Fruit fly (Drosophila melanogaster): ENCODE data around the gene CG11655.

Gene CG11655

dm6 chrX:15497440-15498271 is 44.4 kb downstream of the CG11655 start (continued):
- TF ChIP-seq CG6276 (GFP tag; optimal IDR thresholded peaks at IDR 0.05) (no peak), pdm3 (GFP tag; optimal IDR thresholded peaks at IDR 0.05) (no peak), net (GFP tag; optimal IDR thresholded peaks at IDR 0.05) (no peak), dsx (GFP tag; optimal IDR thresholded peaks at IDR 0.05; ENCODE audit: poor library complexity, severe bottlenecking) (no peak), achi (GFP tag; optimal IDR thresholded peaks at IDR 0.05) (no peak), Sox14 (GFP tag; optimal IDR thresholded peaks at IDR 0.05) (no peak), cyc (GFP tag; optimal IDR thresholded peaks at IDR 0.05) (no peak), Eip75B (GFP tag; optimal IDR thresholded peaks at IDR 0.05) (no peak)

dm6 chrX:15498791-15499190 is 45.5 kb downstream of the CG11655 start:
- TF ChIP-seq Eip78C (GFP tag) (peak; percentile 72), CG10669 (GFP tag; optimal IDR thresholded peaks at IDR 0.05) (peak; percentile 9), achi (GFP tag; optimal IDR thresholded peaks at IDR 0.05) (peak; percentile 33), CG6808 (GFP tag; optimal IDR thresholded peaks at IDR 0.05) (peak; percentile 42), Eip75B (GFP tag; optimal IDR thresholded peaks at IDR 0.05) (peak; percentile 35), vri (GFP tag; optimal IDR thresholded peaks at IDR 0.05) (peak; percentile 58), CG15336 (GFP tag; IDR thresholded peaks at IDR 0.05) (no peak), pdm3 (GFP tag; optimal IDR thresholded peaks at IDR 0.05) (peak; percentile 14), CG6163 (GFP tag; IDR thresholded peaks at IDR 0.05) (peak; percentile 67), CG16779 (tag; optimal IDR thresholded peaks at IDR 0.05) (no peak), net (GFP tag; optimal IDR thresholded peaks at IDR 0.05) (peak; percentile 45), cyc (GFP tag; optimal IDR thresholded peaks at IDR 0.05) (no peak), CG34406 (GFP tag; optimal IDR thresholded peaks at IDR 0.05) (no peak), CG11294 (GFP tag; IDR thresholded peaks at IDR 0.05) (no peak), CG8119 (GFP tag; IDR thresholded peaks at IDR 0.05) (0 out of 3 replicates have a peak, but pooled peaks have one; percentile 14), dsx (GFP tag; optimal IDR thresholded peaks at IDR 0.05; ENCODE audit: poor library complexity, severe bottlenecking) (peak; percentile 48), lz (GFP tag; optimal IDR thresholded peaks at IDR 0.05) (peak; percentile 23), Ets21C (GFP tag; optimal IDR thresholded peaks at IDR 0.05) (no peak), topi (GFP tag; optimal IDR thresholded peaks at IDR 0.05) (peak; percentile 34), Sox102F (GFP tag; optimal IDR thresholded peaks at IDR 0.05) (peak; percentile 46), Sox15 (GFP tag; optimal IDR thresholded peaks at IDR 0.05) (no peak), Gug (GFP tag; IDR thresholded peaks at IDR 0.05) (no peak), spab (GFP tag; optimal IDR thresholded peaks at IDR 0.05) (no peak), Met (GFP tag; optimal IDR thresholded peaks at IDR 0.05) (peak; percentile 12), CG1621 (tag; optimal IDR thresholded peaks at IDR 0.05) (peak; percentile 70), Blimp-1 (GFP tag; optimal IDR thresholded peaks at IDR 0.05) (no peak), salr (GFP tag; optimal IDR thresholded peaks at IDR 0.05) (peak in 1 of 2 experiments; percentile 27), CG9139 (GFP tag; optimal IDR thresholded peaks at IDR 0.05) (peak; percentile 66), CG11902 (GFP tag; optimal IDR thresholded peaks at IDR 0.05) (no peak), Ets96B (tag; optimal IDR thresholded peaks at IDR 0.05) (peak; percentile 18), fd85E (GFP tag; optimal IDR thresholded peaks at IDR 0.05) (no peak), esn (GFP tag; optimal IDR thresholded peaks at IDR 0.05) (peak; percentile 37), OdsH (GFP tag; optimal IDR thresholded peaks at IDR 0.05) (no peak), Lpt (GFP tag; optimal IDR thresholded peaks at IDR 0.05) (no peak), CG6854 (GFP tag; optimal IDR thresholded peaks at IDR 0.05) (peak; percentile 7), CG10631 (GFP tag; optimal IDR thresholded peaks at IDR 0.05) (no peak), CG6276 (GFP tag; optimal IDR thresholded peaks at IDR 0.05) (no peak), dac (GFP tag; optimal IDR thresholded peaks at IDR 0.05) (no peak), CG8632 (GFP tag; optimal IDR thresholded peaks at IDR 0.05) (no peak), Hr4 (GFP tag; optimal IDR thresholded peaks at IDR 0.05) (no peak), Smox (GFP tag; optimal IDR thresholded peaks at IDR 0.05) (no peak), ss (GFP tag; optimal IDR thresholded peaks at IDR 0.05) (peak; percentile 60 to 75), eg (GFP tag; IDR thresholded peaks at IDR 0.05) (peak; percentile 55; the same call in 2 of the 3 replicates), CG8319 (GFP tag; optimal IDR thresholded peaks at IDR 0.05) (no peak), acj6 (GFP tag; optimal IDR thresholded peaks at IDR 0.05) (no peak), Sox14 (GFP tag; optimal IDR thresholded peaks at IDR 0.05) (peak; percentile 20), CG31627 (GFP tag; optimal IDR thresholded peaks at IDR 0.05) (peak; percentile 4)

All from whole organism, prepupa.